Fruit fly (Drosophila melanogaster) whole organism, embryonic: Measurements from ENCODE around the gene CG15170.
A peak's percentile ranks its signal among the peaks of the same experiment; 100 is the strongest.

Experiments
- ATbp ChIP-seq: fragments of 200-800 bp; sonication (Bioruptor generic); optimal IDR thresholded peaks from 2 replicates; lab custom pipeline; 2017; ENCODE audit warnings: missing biosample characterization, mild to moderate bottlenecking, missing genetic modification characterization, missing genetic modification reagents
- BEAF-32 ChIP-seq: fragments of 200-800 bp; sonication (Bioruptor generic); optimal IDR thresholded peaks from 3 replicates; lab custom pipeline; 2017; ENCODE audit warnings: missing biosample characterization, missing genetic modification characterization, mild to moderate bottlenecking, moderate library complexity, missing genetic modification reagents
- CG10321 ChIP-seq: fragments of 200-800 bp; sonication (Bioruptor generic); IDR thresholded peaks from 2 replicates; pipeline ENCODE4 v1.3.6; 2022; ENCODE audit warnings: missing biosample characterization, missing genetic modification characterization
- CG11504 ChIP-seq: fragments of 200-800 bp; sonication (Bioruptor generic); optimal IDR thresholded peaks from 3 replicates; lab custom pipeline; 2019; ENCODE audit warnings: missing biosample characterization, mild to moderate bottlenecking, missing genetic modification characterization, moderate library complexity
- CG11560 ChIP-seq: fragments of 200-800 bp; sonication (Bioruptor generic); IDR thresholded peaks from 3 replicates; pipeline ENCODE4 v1.3.6; 2022; ENCODE audit warnings: missing biosample characterization, missing genetic modification characterization
- CG13123 ChIP-seq: fragments of 200-800 bp; sonication (Bioruptor generic); optimal IDR thresholded peaks from 2 replicates; lab custom pipeline; 2016; ENCODE audit warnings: missing biosample characterization, missing genetic modification characterization
- CG17568 ChIP-seq: fragments of 200-800 bp; sonication (Bioruptor generic); optimal IDR thresholded peaks from 2 replicates; lab custom pipeline; 2018; ENCODE audit warnings: missing biosample characterization, mild to moderate bottlenecking, missing genetic modification characterization, moderate library complexity
- CG2199 ChIP-seq: fragments of 200-800 bp; sonication (Bioruptor generic); IDR thresholded peaks from 3 replicates; pipeline ENCODE4 v1.3.6; 2022; ENCODE audit warnings: missing biosample characterization, missing genetic modification characterization
- CG3065 ChIP-seq: fragments of 200-800 bp; sonication (Bioruptor generic); optimal IDR thresholded peaks from 2 replicates; lab custom pipeline; 2016; ENCODE audit warnings: missing biosample characterization, missing genetic modification characterization
- CG34376 ChIP-seq: fragments of 200-800 bp; sonication (Bioruptor generic); optimal IDR thresholded peaks from 2 replicates; lab custom pipeline; 2018; ENCODE audit warnings: missing biosample characterization, mild to moderate bottlenecking, missing genetic modification characterization
- CG3847 ChIP-seq: fragments of 200-800 bp; sonication (Bioruptor generic); IDR thresholded peaks from 2 replicates; pipeline ENCODE4 v1.3.6; 2022; ENCODE audit warnings: missing biosample characterization, missing genetic modification characterization
- CG4424 ChIP-seq: fragments of 200-800 bp; sonication (Bioruptor generic); optimal IDR thresholded peaks from 3 replicates; lab custom pipeline; 2016; ENCODE audit warnings: missing biosample characterization, missing genetic modification characterization
- CG6689 ChIP-seq: fragments of 200-800 bp; sonication (Bioruptor generic); IDR thresholded peaks from 2 replicates; pipeline ENCODE4 v1.3.6; 2022; ENCODE audit warnings: missing biosample characterization, missing genetic modification characterization
- D ChIP-seq, 2 experiments: fragments of 200-800 bp in 1 of 2; fragments of >200 bp in 1 of 2; sonication (Bioruptor generic) in 1 of 2; optimal IDR thresholded peaks; 2 replicates in 1 of 2; 3 replicates in 1 of 2; lab custom pipeline; 2017; ENCODE audit warnings: mild to moderate bottlenecking in 1 of 2, missing biosample characterization in 1 of 2, missing genetic modification characterization in 1 of 2, missing genetic modification reagents in 1 of 2
- D19B ChIP-seq: fragments of 200-800 bp; sonication (Bioruptor generic); optimal IDR thresholded peaks from 2 replicates; lab custom pipeline; 2017; ENCODE audit warnings: missing biosample characterization, mild to moderate bottlenecking, missing genetic modification characterization
- Drgx ChIP-seq: fragments of 200-800 bp; sonication (Bioruptor generic); IDR thresholded peaks from 2 replicates; pipeline ENCODE4 v1.3.6; 2022; ENCODE audit warnings: missing biosample characterization, missing genetic modification characterization
- HHEX ChIP-seq: fragments of 200-800 bp; sonication (Bioruptor generic); optimal IDR thresholded peaks from 3 replicates; lab custom pipeline; 2017; ENCODE audit warnings: missing biosample characterization, mild to moderate bottlenecking, missing genetic modification characterization, missing genetic modification reagents
- Hr51 ChIP-seq, 2 experiments: fragments of 200-800 bp; sonication (Bioruptor generic); optimal IDR thresholded peaks; 2 replicates in 1 of 2; 3 replicates in 1 of 2; lab custom pipeline; 2016 to 2018; ENCODE audit warnings: missing biosample characterization in 2 of 2, missing genetic modification characterization in 2 of 2, mild to moderate bottlenecking in 1 of 2, moderate library complexity in 1 of 2
- Mad ChIP-seq: fragments of 200-800 bp; sonication (Bioruptor generic); optimal IDR thresholded peaks from 2 replicates; lab custom pipeline; 2016; ENCODE audit warnings: missing biosample characterization, missing genetic modification characterization
- Med ChIP-seq: fragments of 200-800 bp; sonication (Bioruptor generic); peaks from one replicate; lab custom pipeline; 2016; ENCODE audit warnings: missing biosample characterization, missing genetic modification characterization, mild to moderate bottlenecking, inconsistent platforms, moderate library complexity
- Mrtf ChIP-seq: fragments of 200-800 bp; sonication (Bioruptor generic); IDR thresholded peaks from 3 replicates; pipeline ENCODE4 v1.3.6; 2022; ENCODE audit warnings: missing biosample characterization, missing genetic modification characterization
- NfI ChIP-seq: fragments of 200-800 bp; sonication (Bioruptor generic); optimal IDR thresholded peaks from 3 replicates; lab custom pipeline; 2018; ENCODE audit warnings: missing biosample characterization, mild to moderate bottlenecking, missing genetic modification characterization, moderate library complexity
- Oli ChIP-seq: fragments of 200-800 bp; sonication (Bioruptor generic); optimal IDR thresholded peaks from 2 replicates; lab custom pipeline; 2018; ENCODE audit warnings: missing biosample characterization, mild to moderate bottlenecking, missing genetic modification characterization, moderate library complexity
- Sox102F ChIP-seq: fragments of 200-800 bp; sonication (Bioruptor generic); optimal IDR thresholded peaks from 2 replicates; lab custom pipeline; 2018; ENCODE audit warnings: missing biosample characterization, mild to moderate bottlenecking, missing genetic modification characterization, moderate library complexity
- Sry-β ChIP-seq: fragments of 200-800 bp; sonication (Bioruptor generic); optimal IDR thresholded peaks from 2 replicates; lab custom pipeline; 2018; ENCODE audit warnings: missing biosample characterization, mild to moderate bottlenecking, missing genetic modification characterization, moderate library complexity
- cato ChIP-seq: fragments of 200-800 bp; sonication (Bioruptor generic); optimal IDR thresholded peaks from 2 replicates; lab custom pipeline; 2016; ENCODE audit warnings: missing biosample characterization, missing genetic modification characterization, borderline replicate concordance
- crol ChIP-seq: fragments of 200-800 bp; sonication (Bioruptor generic); IDR thresholded peaks from 2 replicates; pipeline ENCODE4 v1.3.6; 2022; ENCODE audit warnings: missing biosample characterization, missing genetic modification characterization
- exex ChIP-seq: fragments of 200-800 bp; sonication (Bioruptor generic); optimal IDR thresholded peaks from 4 replicates; lab custom pipeline; 2018; ENCODE audit warnings: missing biosample characterization, mild to moderate bottlenecking, missing genetic modification characterization, moderate library complexity
- ftz-f1 ChIP-seq: fragments of 200-800 bp; sonication (Bioruptor generic); optimal IDR thresholded peaks from 2 replicates; lab custom pipeline; 2016; ENCODE audit warnings: missing biosample characterization, missing genetic modification characterization
- grn ChIP-seq: fragments of 200-800 bp; sonication (Bioruptor generic); optimal IDR thresholded peaks from 3 replicates; lab custom pipeline; 2017; ENCODE audit warnings: missing biosample characterization, missing genetic modification characterization
- gsb-n ChIP-seq: fragments of 200-800 bp; sonication (Bioruptor generic); optimal IDR thresholded peaks from 3 replicates; lab custom pipeline; 2018; ENCODE audit warnings: missing biosample characterization, mild to moderate bottlenecking, missing genetic modification characterization
- ham ChIP-seq: fragments of 200-800 bp; sonication (Bioruptor generic); IDR thresholded peaks from 2 replicates; pipeline ENCODE4 v1.3.6; 2022; ENCODE audit warnings: missing biosample characterization, missing genetic modification characterization
- ind ChIP-seq: fragments of 200-800 bp; sonication (Bioruptor generic); optimal IDR thresholded peaks from 3 replicates; lab custom pipeline; 2016; ENCODE audit warnings: missing biosample characterization, missing genetic modification characterization
- lola ChIP-seq, 3 experiments: fragments of >200 bp in 2 of 3; fragments of 200-800 bp in 1 of 3; sonication (Bioruptor generic) in 1 of 3; optimal IDR thresholded peaks; 2 replicates each; lab custom pipeline; 2017 to 2019; ENCODE audit warnings: missing biosample characterization in 3 of 3, missing genetic modification characterization in 3 of 3, mild to moderate bottlenecking in 1 of 3, moderate library complexity in 1 of 3
- mirr ChIP-seq: fragments of 200-800 bp; sonication (Bioruptor generic); optimal IDR thresholded peaks from 3 replicates; lab custom pipeline; 2018; ENCODE audit warnings: missing biosample characterization, mild to moderate bottlenecking, missing genetic modification characterization
- mld ChIP-seq: fragments of 200-800 bp; sonication (Bioruptor generic); IDR thresholded peaks from 3 replicates; pipeline ENCODE4 v1.3.6; 2022; ENCODE audit warnings: missing biosample characterization, missing genetic modification characterization; ENCODE audit not compliant: partially characterized antibody
- nerfin-1 ChIP-seq: fragments of 200-800 bp; sonication (Bioruptor generic); optimal IDR thresholded peaks from 3 replicates; lab custom pipeline; 2019; ENCODE audit warnings: missing biosample characterization, mild to moderate bottlenecking, missing genetic modification characterization, moderate library complexity
- pan ChIP-seq, 4 experiments: fragments of >200 bp in 3 of 4; fragments of 200-800 bp in 1 of 4; sonication (Bioruptor generic) in 1 of 4; optimal IDR thresholded peaks in 3 of 4; IDR thresholded peaks in 1 of 4; 2 replicates each; pipeline versions ENCODE4 v1.3.6 to Lab custom; 2017 to 2022; ENCODE audit warnings: missing biosample characterization in 2 of 4, missing genetic modification characterization in 2 of 4, mixed read lengths in 1 of 4
- pfk ChIP-seq: fragments of 200-800 bp; sonication (Bioruptor generic); optimal IDR thresholded peaks from 2 replicates; lab custom pipeline; 2018; ENCODE audit warnings: missing biosample characterization, mild to moderate bottlenecking, missing genetic modification characterization, moderate library complexity
- phol ChIP-seq: fragments of 200-800 bp; sonication (Bioruptor generic); optimal IDR thresholded peaks from 3 replicates; lab custom pipeline; 2018; ENCODE audit warnings: missing biosample characterization, mild to moderate bottlenecking, missing genetic modification characterization, moderate library complexity
- shn ChIP-seq: fragments of 200-800 bp; sonication (Bioruptor generic); optimal IDR thresholded peaks from 3 replicates; lab custom pipeline; 2016; ENCODE audit warnings: missing biosample characterization, missing genetic modification characterization
- so ChIP-seq: fragments of 200-800 bp; sonication (Bioruptor generic); IDR thresholded peaks from 3 replicates; pipeline ENCODE4 v1.3.6; 2022; ENCODE audit warnings: missing biosample characterization, missing genetic modification characterization
- sug ChIP-seq: fragments of 200-800 bp; optimal IDR thresholded peaks from 2 replicates; lab custom pipeline; 2019; ENCODE audit warnings: missing biosample characterization, mild to moderate bottlenecking, missing genetic modification characterization, moderate library complexity
- tin ChIP-seq: fragments of 200-800 bp; sonication (Bioruptor generic); optimal IDR thresholded peaks from 3 replicates; lab custom pipeline; 2016; ENCODE audit warnings: missing biosample characterization, missing genetic modification characterization
- tll ChIP-seq, 2 experiments: fragments of 200-800 bp in 1 of 2; fragments of >200 bp in 1 of 2; sonication (Bioruptor generic) in 1 of 2; optimal IDR thresholded peaks; 2 replicates each; lab custom pipeline; 2017 to 2019; ENCODE audit warnings: missing biosample characterization in 2 of 2, missing genetic modification characterization in 2 of 2, mild to moderate bottlenecking in 1 of 2, moderate library complexity in 1 of 2
- zen ChIP-seq: fragments of 200-800 bp; sonication (Bioruptor generic); optimal IDR thresholded peaks from 3 replicates; lab custom pipeline; 2018; ENCODE audit warnings: missing biosample characterization, mild to moderate bottlenecking, missing genetic modification characterization, moderate library complexity

CG15170 gene

dm6 chr2L:18985201-18986124 lies 4.6 kb downstream of the CG15170 start (continued):
- TF ChIP-seq nerfin-1 (tag; lab: Kevin White, UChicago): no peak
- no peak for TF ChIP-seq CG11504 (tag; lab: Kevin White, UChicago)
- TF ChIP-seq exex (tag; lab: Kevin White, UChicago): peak; percentile 90
- TF ChIP-seq Mrtf: 0 out of 3 replicates have a peak, but pooled peaks have one; percentile 15
- no peak for TF ChIP-seq Sry-β (GFP tag; lab: Kevin White, UChicago)
- TF ChIP-seq NfI (GFP tag; lab: Kevin White, UChicago): no peak
- TF ChIP-seq D19B (GFP tag; lab: Kevin White, UChicago): no peak
- TF ChIP-seq Mad (GFP tag; lab: Kevin White, UChicago): no peak
- peak; percentile 62 for TF ChIP-seq sug (tag; lab: Kevin White, UChicago)
- TF ChIP-seq Hr51 (GFP tag; optimal IDR thresholded peaks at IDR 0.05; lab: Kevin White, UChicago): no peak
- no peak for TF ChIP-seq ham (GFP tag; lab: Robert Waterston, UW)
- no peak for TF ChIP-seq ind (GFP tag; lab: Kevin White, UChicago)
- no peak for TF ChIP-seq ATbp (GFP tag; lab: Kevin White, UChicago)
- no peak for TF ChIP-seq gsb-n (tag; lab: Kevin White, UChicago)
- peak; percentile 26 for TF ChIP-seq Med (GFP tag; lab: Kevin White, UChicago)
- TF ChIP-seq Drgx: no peak
- no peak for TF ChIP-seq cato
- no peak for TF ChIP-seq Sox102F (GFP tag; lab: Kevin White, UChicago)
- TF ChIP-seq BEAF-32 (GFP tag; lab: Kevin White, UChicago): no peak
- TF ChIP-seq CG4424 (GFP tag; lab: Kevin White, UChicago): no peak
- TF ChIP-seq shn (GFP tag; lab: Kevin White, UChicago): no peak
- TF ChIP-seq tll (GFP tag; optimal IDR thresholded peaks at IDR 0.05; lab: Kevin White, UChicago): no peak
- TF ChIP-seq CG10321: no peak
- no peak for TF ChIP-seq CG17568 (GFP tag; lab: Kevin White, UChicago)
- TF ChIP-seq tin (GFP tag; lab: Kevin White, UChicago): no peak
- no peak for TF ChIP-seq CG3847 (GFP tag; lab: Robert Waterston, UW)
- TF ChIP-seq pan (optimal IDR thresholded peaks at IDR 0.05; lab: Kevin White, UChicago): no peak
- TF ChIP-seq pan (GFP tag; optimal IDR thresholded peaks at IDR 0.05 in 1 of 2, IDR thresholded peaks at IDR 0.05 in 1 of 2): no peak
- TF ChIP-seq CG2199 (GFP tag; lab: Robert Waterston, UW): peak; percentile 49; the same call in 1 of the 3 replicates
- TF ChIP-seq phol (tag; lab: Kevin White, UChicago): no peak
- no peak for TF ChIP-seq CG3065 (GFP tag; lab: Kevin White, UChicago)
- TF ChIP-seq pfk (GFP tag; lab: Kevin White, UChicago): no peak
- TF ChIP-seq so: no peak
- peak; percentile 39 for TF ChIP-seq CG34376 (GFP tag; lab: Kevin White, UChicago)
- TF ChIP-seq zen (tag; lab: Kevin White, UChicago): no peak
- no peak for TF ChIP-seq lola (GFP tag; optimal IDR thresholded peaks at IDR 0.05; lab: Kevin White, UChicago)
- no peak for TF ChIP-seq HHEX (GFP tag; lab: Kevin White, UChicago)
- TF ChIP-seq crol (GFP tag; lab: Robert Waterston, UW): no peak
- no peak for TF ChIP-seq CG6689
- no peak for TF ChIP-seq CG11560 (tag; lab: Robert Waterston, UW)
- no peak for TF ChIP-seq Oli (tag; lab: Kevin White, UChicago)
- TF ChIP-seq ftz-f1: no peak
- peak; percentile 90 for TF ChIP-seq mirr (GFP tag; lab: Kevin White, UChicago)
- TF ChIP-seq CG13123: no peak
- no peak for TF ChIP-seq mld
- peak; percentile 87 for TF ChIP-seq grn (GFP tag; lab: Kevin White, UChicago)
- TF ChIP-seq D (optimal IDR thresholded peaks at IDR 0.05; lab: Kevin White, UChicago): no peak
- TF ChIP-seq D (GFP tag; optimal IDR thresholded peaks at IDR 0.05; lab: Kevin White, UChicago): no peak
